Worm (Caenorhabditis elegans) whole organism, young adult: Measurements from ENCODE around the gene Y47D3A.34.

Experiments used
- B0336.3 ChIP-seq: fragments of 200-800 bp; sonication (Bioruptor generic); IDR thresholded peaks from 2 replicates; pipeline ENCODE4 v1.3.6; 2022; ENCODE audit warnings: missing genetic modification characterization, missing compliant biosample characterization
- D2030.7 ChIP-seq: fragments of 200-800 bp; sonication (Bioruptor generic); IDR thresholded peaks from 2 replicates; pipeline ENCODE4 v1.3.6; 2022; ENCODE audit warnings: missing genetic modification reagents, missing genetic modification characterization, missing compliant biosample characterization
- F39B2.1 ChIP-seq: fragments of 200-800 bp; sonication (Bioruptor generic); IDR thresholded peaks from 2 replicates; pipeline ENCODE4 v1.3.6; 2022; ENCODE audit warnings: missing genetic modification reagents, missing genetic modification characterization, missing compliant biosample characterization
- F52B5.7 ChIP-seq: sonication (generic microtip); optimal IDR thresholded peaks from 2 replicates; lab custom pipeline; 2016; ENCODE audit warnings: mild to moderate bottlenecking, missing genetic modification characterization, missing compliant biosample characterization
- F57A8.1 ChIP-seq: fragments of 200-800 bp; sonication (Bioruptor generic); optimal IDR thresholded peaks from 2 replicates; lab custom pipeline; 2018; ENCODE audit warnings: mild to moderate bottlenecking, missing genetic modification characterization, moderate library complexity, missing compliant biosample characterization
- F57C9.4 ChIP-seq: sonication (generic microtip); optimal IDR thresholded peaks from 2 replicates; lab custom pipeline; 2017; ENCODE audit warnings: mild to moderate bottlenecking, missing genetic modification characterization, missing compliant biosample characterization
- K11D2.4 ChIP-seq: fragments of 200-800 bp; sonication (Bioruptor generic); IDR thresholded peaks from 2 replicates; pipeline ENCODE4 v1.3.6; 2022; ENCODE audit warnings: missing genetic modification reagents, missing genetic modification characterization, missing compliant biosample characterization
- K12H6.12 ChIP-seq: fragments of 200-800 bp; sonication (Bioruptor generic); optimal IDR thresholded peaks from 2 replicates; lab custom pipeline; 2018; ENCODE audit warnings: mild to moderate bottlenecking, missing genetic modification characterization, missing compliant biosample characterization
- T07F8.4 ChIP-seq: sonication (generic microtip); optimal IDR thresholded peaks from 2 replicates; lab custom pipeline; 2016; ENCODE audit warnings: mild to moderate bottlenecking, missing genetic modification characterization, moderate library complexity, missing compliant biosample characterization
- Y53G8AR.9 ChIP-seq: fragments of 200-800 bp; sonication (Bioruptor generic); conservative IDR thresholded peaks from 2 replicates; pipeline ENCODE4 v1.3.6; 2022; ENCODE audit warnings: missing genetic modification reagents, missing genetic modification characterization, missing compliant biosample characterization
- Y67H2A.10 ChIP-seq: fragments of 200-800 bp; sonication (Bioruptor generic); conservative IDR thresholded peaks from 2 replicates; pipeline ENCODE4 v1.3.6; 2022; ENCODE audit warnings: missing genetic modification reagents, missing genetic modification characterization, missing compliant biosample characterization
- Y79H2A.3 ChIP-seq: fragments of 200-800 bp; sonication (Bioruptor generic); conservative IDR thresholded peaks from 2 replicates; pipeline ENCODE4 v1.3.6; 2022; ENCODE audit warnings: missing genetic modification reagents, missing genetic modification characterization, missing compliant biosample characterization
- Y95B8A.8 ChIP-seq: fragments of 200-800 bp; sonication (Bioruptor generic); IDR thresholded peaks from 2 replicates; pipeline ENCODE4 v1.3.6; 2022; ENCODE audit warnings: missing genetic modification reagents, missing genetic modification characterization, missing compliant biosample characterization
- ZK185.1 ChIP-seq: sonication (generic microtip); optimal IDR thresholded peaks from 2 replicates; lab custom pipeline; 2016; ENCODE audit warnings: mild to moderate bottlenecking, missing genetic modification characterization, missing compliant biosample characterization; ENCODE audit not compliant: poor library complexity, severe bottlenecking
- aptf-2 ChIP-seq: fragments of 200-800 bp; sonication (Bioruptor generic); conservative IDR thresholded peaks from 2 replicates; pipeline ENCODE4 v1.3.6; 2022; ENCODE audit warnings: missing genetic modification reagents, missing genetic modification characterization, missing compliant biosample characterization
- aptf-3 ChIP-seq: fragments of 200-800 bp; sonication (Bioruptor generic); IDR thresholded peaks from 2 replicates; pipeline ENCODE4 v1.3.6; 2022; ENCODE audit warnings: missing genetic modification characterization, missing compliant biosample characterization
- atf-7 ChIP-seq: sonication (generic microtip); optimal IDR thresholded peaks from 2 replicates; lab custom pipeline; 2017; ENCODE audit warnings: mild to moderate bottlenecking, missing genetic modification characterization, missing compliant biosample characterization
- attf-5 ChIP-seq: fragments of 200-800 bp; sonication (Bioruptor generic); optimal IDR thresholded peaks from 2 replicates; lab custom pipeline; 2018; ENCODE audit warnings: mild to moderate bottlenecking, missing genetic modification characterization, missing compliant biosample characterization
- bed-1 ChIP-seq: fragments of 200-800 bp; sonication (Bioruptor generic); IDR thresholded peaks from 2 replicates; pipeline ENCODE4 v1.3.6; 2022; ENCODE audit warnings: missing genetic modification reagents, missing genetic modification characterization, missing compliant biosample characterization
- bed-2 ChIP-seq: fragments of 200-800 bp; sonication (Bioruptor generic); IDR thresholded peaks from 2 replicates; pipeline ENCODE4 v1.3.6; 2022; ENCODE audit warnings: missing genetic modification reagents, missing genetic modification characterization, missing compliant biosample characterization
- cebp-1 ChIP-seq, 2 experiments: fragments of 200-800 bp in 1 of 2; sonication (Bioruptor generic) in 1 of 2; sonication (generic microtip) in 1 of 2; IDR thresholded peaks in 1 of 2; optimal IDR thresholded peaks in 1 of 2; 2 replicates each; pipeline versions ENCODE4 v1.3.6 to Lab custom; 2017 to 2022; ENCODE audit warnings: missing compliant biosample characterization in 2 of 2, missing genetic modification characterization in 2 of 2, mild to moderate bottlenecking in 1 of 2, missing genetic modification reagents in 1 of 2, moderate library complexity in 1 of 2
- cebp-2 ChIP-seq: fragments of 200-800 bp; sonication (Bioruptor generic); IDR thresholded peaks from 2 replicates; pipeline ENCODE4 v1.3.6; 2022; ENCODE audit warnings: missing genetic modification characterization, missing compliant biosample characterization
- ceh-79 ChIP-seq: sonication (generic microtip); optimal IDR thresholded peaks from 2 replicates; lab custom pipeline; 2017; ENCODE audit warnings: mild to moderate bottlenecking, missing genetic modification characterization, missing compliant biosample characterization
- ceh-91 ChIP-seq: fragments of 200-800 bp; sonication (Bioruptor generic); IDR thresholded peaks from 2 replicates; pipeline ENCODE4 v1.3.6; 2022; ENCODE audit warnings: missing genetic modification reagents, missing genetic modification characterization, missing compliant biosample characterization
- chd-7 ChIP-seq: sonication (generic microtip); optimal IDR thresholded peaks from 2 replicates; lab custom pipeline; 2016; ENCODE audit warnings: mild to moderate bottlenecking, missing genetic modification characterization, moderate library complexity, missing compliant biosample characterization
- dox-1 ChIP-seq: fragments of 200-800 bp; sonication (Bioruptor generic); IDR thresholded peaks from 2 replicates; pipeline ENCODE4 v1.3.6; 2022; ENCODE audit warnings: missing genetic modification reagents, missing genetic modification characterization, missing compliant biosample characterization
- egl-18 ChIP-seq: fragments of 200-800 bp; sonication (Bioruptor generic); IDR thresholded peaks from 2 replicates; pipeline ENCODE4 v1.3.6; 2022; ENCODE audit warnings: missing genetic modification reagents, missing genetic modification characterization, missing compliant biosample characterization
- egrh-3 ChIP-seq: fragments of 200-800 bp; sonication (Bioruptor generic); IDR thresholded peaks from 2 replicates; pipeline ENCODE4 v1.3.6; 2022; ENCODE audit warnings: missing genetic modification reagents, missing genetic modification characterization, missing compliant biosample characterization
- ekl-4 ChIP-seq: fragments of 200-800 bp; sonication (Bioruptor generic); IDR thresholded peaks from 2 replicates; pipeline ENCODE4 v1.3.6; 2022; ENCODE audit warnings: missing genetic modification reagents, missing genetic modification characterization, missing compliant biosample characterization
- hlh-26 ChIP-seq: fragments of 200-800 bp; sonication (Bioruptor generic); conservative IDR thresholded peaks from 2 replicates; pipeline ENCODE4 v1.3.6; 2022; ENCODE audit warnings: missing genetic modification reagents, missing genetic modification characterization, missing compliant biosample characterization
- hmg-1.2 ChIP-seq: fragments of 200-800 bp; sonication (Bioruptor generic); IDR thresholded peaks from 2 replicates; pipeline ENCODE4 v1.3.6; 2022; ENCODE audit warnings: missing genetic modification reagents, missing genetic modification characterization, missing compliant biosample characterization
- let-526 ChIP-seq: fragments of 200-800 bp; sonication (Bioruptor generic); IDR thresholded peaks from 2 replicates; pipeline ENCODE4 v1.3.6; 2022; ENCODE audit warnings: missing genetic modification reagents, missing genetic modification characterization, missing compliant biosample characterization
- let-607 ChIP-seq, 2 experiments: fragments of 200-800 bp in 1 of 2; sonication (Bioruptor generic) in 1 of 2; sonication (generic microtip) in 1 of 2; optimal IDR thresholded peaks; 2 replicates each; lab custom pipeline; 2016 to 2018; ENCODE audit warnings: mild to moderate bottlenecking in 2 of 2, missing compliant biosample characterization in 2 of 2, missing genetic modification characterization in 2 of 2, moderate library complexity in 2 of 2, missing genotype in 1 of 2
- madf-10 ChIP-seq: sonication (generic microtip); optimal IDR thresholded peaks from 2 replicates; lab custom pipeline; 2016; ENCODE audit warnings: mild to moderate bottlenecking, missing genetic modification characterization, missing compliant biosample characterization
- mcd-1 ChIP-seq: fragments of 200-800 bp; sonication (Bioruptor generic); IDR thresholded peaks from 2 replicates; pipeline ENCODE4 v1.3.6; 2022; ENCODE audit warnings: missing genetic modification reagents, missing genetic modification characterization, missing compliant biosample characterization
- nfyb-1 ChIP-seq: fragments of 200-800 bp; sonication (Bioruptor generic); IDR thresholded peaks from 2 replicates; pipeline ENCODE4 v1.3.6; 2022; ENCODE audit warnings: missing genetic modification reagents, missing genetic modification characterization, missing compliant biosample characterization
- nhr-80 ChIP-seq: sonication (generic microtip); optimal IDR thresholded peaks from 2 replicates; lab custom pipeline; 2016; ENCODE audit warnings: missing genetic modification characterization, missing compliant biosample characterization
- rcor-1 ChIP-seq: fragments of 200-800 bp; sonication (Bioruptor generic); IDR thresholded peaks from 2 replicates; pipeline ENCODE4 v1.3.6; 2022; ENCODE audit warnings: missing genetic modification reagents, missing genetic modification characterization, missing compliant biosample characterization
- rec-8 ChIP-seq, 2 experiments: sonication (generic microtip); optimal IDR thresholded peaks; 2 replicates each; lab custom pipeline; 2016; ENCODE audit warnings: mild to moderate bottlenecking in 2 of 2, missing genetic modification characterization in 2 of 2, missing genetic modification reagents in 2 of 2, missing genotype in 2 of 2, missing biosample characterization in 1 of 2, missing compliant biosample characterization in 1 of 2, moderate library complexity in 1 of 2
- snpc-1.3 ChIP-seq: sonication (generic microtip); optimal IDR thresholded peaks from 2 replicates; lab custom pipeline; 2017; ENCODE audit warnings: missing genetic modification characterization, mild to moderate bottlenecking, missing compliant biosample characterization, antibody characterized with exemption, moderate library complexity, missing genotype, missing genetic modification reagents; ENCODE audit not compliant: insufficient read depth
- snpc-4 ChIP-seq, 5 experiments: fragments of 150-350 bp in 1 of 5; sonication (generic microtip) in 4 of 5; optimal IDR thresholded peaks; 2 replicates each; lab custom pipeline; 2014 to 2018; ENCODE audit warnings: missing genetic modification characterization in 5 of 5, missing biosample characterization in 3 of 5, antibody characterized with exemption in 2 of 5, mild to moderate bottlenecking in 2 of 5, missing compliant biosample characterization in 2 of 5, missing genotype in 2 of 5, moderate library complexity in 2 of 5, missing genetic modification reagents in 1 of 5
- somi-1 ChIP-seq: fragments of 200-800 bp; sonication (Bioruptor generic); optimal IDR thresholded peaks from 2 replicates; lab custom pipeline; 2018; ENCODE audit warnings: mild to moderate bottlenecking, missing genetic modification characterization, missing compliant biosample characterization
- sptf-2 ChIP-seq: fragments of 200-800 bp; sonication (Bioruptor generic); optimal IDR thresholded peaks from 2 replicates; lab custom pipeline; 2018; ENCODE audit warnings: mild to moderate bottlenecking, missing genetic modification characterization, missing compliant biosample characterization
- unc-62 ChIP-seq: fragments of 150-350 bp; optimal IDR thresholded peaks from 2 replicates; lab custom pipeline; 2014; ENCODE audit warnings: missing biosample characterization, missing genetic modification reagents, missing genetic modification characterization
- xnd-1 ChIP-seq: sonication (generic microtip); optimal IDR thresholded peaks from 2 replicates; lab custom pipeline; 2016; ENCODE audit warnings: missing genotype, missing genetic modification reagents, missing genetic modification characterization, missing compliant biosample characterization

Gene Y47D3A.34

DNA sequence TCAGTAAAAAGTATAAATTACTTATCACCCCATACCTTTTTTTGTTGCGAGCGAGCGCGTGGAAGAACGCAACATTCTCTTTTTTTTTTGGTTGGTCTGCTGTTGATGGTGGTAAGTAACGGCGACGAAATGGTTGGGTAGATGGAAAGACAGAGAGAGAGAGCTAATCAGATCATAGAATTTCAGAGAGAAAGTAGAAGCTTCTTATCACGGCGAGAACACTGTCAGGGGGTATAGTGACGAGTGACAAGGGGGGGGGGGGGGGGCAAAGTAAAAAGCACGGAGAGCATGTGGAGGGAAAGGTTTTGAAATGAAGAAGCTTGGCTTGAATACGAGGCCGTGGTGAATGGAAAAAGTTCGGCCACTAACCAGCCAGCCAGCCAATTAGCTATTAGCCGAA, 37.3 kb downstream of the Y47D3A.34 start (continued):
- no peak for TF ChIP-seq Y53G8AR.9
- TF ChIP-seq F57A8.1 (GFP tag; lab: Kevin White, UChicago), result no peak
- TF ChIP-seq ceh-91 (GFP tag; lab: Robert Waterston, UW), result no peak
- TF ChIP-seq T07F8.4, result no peak
- TF ChIP-seq cebp-1 (GFP tag; IDR thresholded peaks at IDR 0.05; lab: Robert Waterston, UW), result no peak
- TF ChIP-seq cebp-1 (tag; optimal IDR thresholded peaks at IDR 0.05; lab: Kevin White, UChicago), result peak; percentile 62
- TF ChIP-seq madf-10 (tag; lab: Kevin White, UChicago), result no peak
- peak; percentile 35 for TF ChIP-seq attf-5
- TF ChIP-seq somi-1 (GFP tag; lab: Kevin White, UChicago), result no peak
- TF ChIP-seq Y79H2A.3, result no peak
- TF ChIP-seq F52B5.7, result no peak
- no peak for TF ChIP-seq ZK185.1 (tag; lab: Kevin White, UChicago)
- TF ChIP-seq nfyb-1 (GFP tag; lab: Robert Waterston, UW), result no peak; the same call in 1 of the 2 replicates
- no peak for TF ChIP-seq F39B2.1 (GFP tag; lab: Robert Waterston, UW)
- no peak for TF ChIP-seq D2030.7 (GFP tag; lab: Robert Waterston, UW)
- no peak for TF ChIP-seq cebp-2 (GFP tag; lab: Robert Waterston, UW)

DNA sequence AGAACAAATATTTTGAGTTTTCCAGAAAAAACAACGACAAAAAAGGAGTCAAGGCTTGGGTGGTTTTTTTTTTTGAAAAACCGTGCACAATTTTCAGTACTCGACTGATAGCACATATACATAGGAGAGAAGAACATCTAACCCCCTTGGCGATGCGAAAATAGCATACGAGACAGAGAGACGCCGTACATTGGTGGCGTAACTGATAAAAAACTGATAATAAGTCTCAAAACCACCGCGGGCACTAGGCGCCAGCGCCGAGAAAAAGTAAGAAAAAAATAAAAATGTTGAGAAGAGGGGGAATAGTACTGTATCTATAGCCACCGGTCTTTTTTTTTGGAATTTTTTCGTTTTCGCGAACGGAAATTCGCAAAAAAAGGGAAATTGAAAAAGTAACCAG, 39.1 kb downstream of the Y47D3A.34 start:
- TF ChIP-seq aptf-2 (GFP tag; lab: Robert Waterston, UW) (no peak), F57A8.1 (GFP tag; lab: Kevin White, UChicago) (no peak), egrh-3 (GFP tag; lab: Robert Waterston, UW) (no peak), ceh-79 (no peak), let-607 (tag; optimal IDR thresholded peaks at IDR 0.05; lab: Kevin White, UChicago) (no peak), dox-1 (0 out of 2 replicates have a peak, but pooled peaks have one; percentile 8), bed-1 (GFP tag; lab: Robert Waterston, UW) (no peak), xnd-1 (tag; lab: Kevin White, UChicago) (no peak), madf-10 (tag; lab: Kevin White, UChicago) (no peak), chd-7 (tag; lab: Kevin White, UChicago) (no peak), rcor-1 (GFP tag; lab: Robert Waterston, UW) (no peak), B0336.3 (0 out of 2 replicates have a peak, but pooled peaks have one; percentile 47), hmg-1.2 (GFP tag; lab: Robert Waterston, UW) (peak; percentile 63; the same call in 1 of the 2 replicates), nhr-80 (peak; percentile 84), F57C9.4 (tag; lab: Kevin White, UChicago) (no peak), atf-7 (tag; lab: Kevin White, UChicago) (no peak), bed-2 (GFP tag; lab: Robert Waterston, UW) (no peak), snpc-4 (GFP tag; optimal IDR thresholded peaks at IDR 0.05; lab: Kevin White, UChicago) (no peak), snpc-4 (tag; optimal IDR thresholded peaks at IDR 0.05; lab: Kevin White, UChicago) (no peak), Y67H2A.10 (GFP tag; lab: Robert Waterston, UW) (no peak), K12H6.12 (tag; lab: Kevin White, UChicago) (no peak), sptf-2 (no peak), mcd-1 (GFP tag; lab: Robert Waterston, UW) (peak; percentile 27; the same call in 1 of the 2 replicates)

DNA sequence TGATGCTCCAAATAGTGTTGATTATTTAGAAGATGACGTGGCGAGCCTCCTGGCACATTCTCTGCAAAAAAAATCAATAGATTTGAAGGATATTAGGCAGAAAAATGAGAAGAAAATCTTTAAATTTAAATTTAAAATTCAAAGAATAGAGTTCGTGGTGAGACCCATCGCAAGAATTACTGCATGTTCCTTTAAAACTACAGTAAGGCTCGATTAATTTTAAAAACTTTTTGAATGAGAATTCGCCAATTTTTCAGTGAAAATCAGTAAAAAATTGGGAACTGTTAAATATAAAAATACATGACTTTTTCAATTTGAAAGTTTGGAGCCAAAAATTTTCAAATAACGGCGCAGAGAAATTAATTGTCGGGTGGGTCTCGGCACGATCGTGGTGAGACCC, 39.5 kb downstream of the Y47D3A.34 start, which contains the start of gene tra-1:
Gene tra-1 (minus strand): TSS at position 62 of the 400 bp plus-strand sequence.
- TF ChIP-seq T07F8.4 (no peak), K11D2.4 (GFP tag; lab: Robert Waterston, UW) (no peak), hlh-26 (GFP tag; lab: Robert Waterston, UW) (no peak), aptf-3 (GFP tag; lab: Robert Waterston, UW) (no peak), K12H6.12 (tag; lab: Kevin White, UChicago) (no peak), rec-8 (tag; optimal IDR thresholded peaks at IDR 0.05; lab: Kevin White, UChicago) (no peak), ekl-4 (GFP tag; lab: Robert Waterston, UW) (no peak), unc-62 (no peak), xnd-1 (tag; lab: Kevin White, UChicago) (peak; percentile 73), F57C9.4 (tag; lab: Kevin White, UChicago) (no peak), snpc-1.3 (tag; lab: Kevin White, UChicago) (no peak), Y95B8A.8 (GFP tag; lab: Robert Waterston, UW) (no peak), mcd-1 (GFP tag; lab: Robert Waterston, UW) (no peak), egl-18 (no peak), let-526 (GFP tag; lab: Robert Waterston, UW) (no peak), F52B5.7 (no peak)
